Fruit fly (Drosophila melanogaster): ENCODE measurements around the gene CG11147.

- no peak for TF ChIP-seq ttk (optimal IDR thresholded peaks at IDR 0.05)
- TF ChIP-seq Sin3A (optimal IDR thresholded peaks at IDR 0.05): no peak
- TF ChIP-seq h (optimal IDR thresholded peaks at IDR 0.05): no peak
These were observed 39.7 kb upstream of the CG11147 start for dm6 chr2L:5780703-5781102.
